Fruit fly (Drosophila melanogaster): Measurements from ENCODE around the gene CG5708.

CG5708 gene

dm6 chr2L:10226724-10227407, at the start of gene CG5708:
TSS of gene CG5708 (minus strand) at chr2L:10226808.
- TF ChIP-seq CG14711 (tag; optimal IDR thresholded peaks at IDR 0.05) (peak; percentile 14), bab1 (GFP tag; optimal IDR thresholded peaks at IDR 0.05) (peak; percentile 48), CG1620 (GFP tag; optimal IDR thresholded peaks at IDR 0.05) (peak; percentile 26), CG33017 (tag; optimal IDR thresholded peaks at IDR 0.05) (no peak), CG12768 (GFP tag; optimal IDR thresholded peaks at IDR 0.05) (peak; percentile 2), Hr96 (GFP tag; optimal IDR thresholded peaks at IDR 0.05) (no peak), tj (GFP tag; optimal IDR thresholded peaks at IDR 0.05) (peak; percentile 19), cnc (optimal IDR thresholded peaks at IDR 0.05) (no peak), Mnt (GFP tag; optimal IDR thresholded peaks at IDR 0.05) (peak; percentile 40), CG7045 (GFP tag; optimal IDR thresholded peaks at IDR 0.05) (no peak), CG5204 (GFP tag; optimal IDR thresholded peaks at IDR 0.05) (no peak), toe (GFP tag; optimal IDR thresholded peaks at IDR 0.05) (no peak), ovo (GFP tag; optimal IDR thresholded peaks at IDR 0.05) (no peak), Crg-1 (GFP tag; optimal IDR thresholded peaks at IDR 0.05) (peak; percentile 33), CG7101 (tag; optimal IDR thresholded peaks at IDR 0.05) (peak; percentile 29), Clk (GFP tag; optimal IDR thresholded peaks at IDR 0.05) (no peak), kay (GFP tag; ENCODE audit: borderline replicate concordance) (no peak), CG11617 (GFP tag; optimal IDR thresholded peaks at IDR 0.05) (peak; percentile 17), cic (GFP tag; optimal IDR thresholded peaks at IDR 0.05) (no peak), pad (GFP tag; optimal IDR thresholded peaks at IDR 0.05) (peak; percentile 14)

dm6 chr2L:10272224-10272623, 45.6 kb upstream of the CG5708 start, which contains the start of gene trk:
TSS of gene trk (minus strand) at chr2L:10272324.
- TF ChIP-seq Crg-1 (GFP tag; optimal IDR thresholded peaks at IDR 0.05): no peak

- TF ChIP-seq CG5204 (GFP tag; optimal IDR thresholded peaks at IDR 0.05) (no peak), cnc (optimal IDR thresholded peaks at IDR 0.05) (no peak), ovo (GFP tag; optimal IDR thresholded peaks at IDR 0.05) (no peak), CG1620 (GFP tag; optimal IDR thresholded peaks at IDR 0.05) (no peak), CG7101 (tag; optimal IDR thresholded peaks at IDR 0.05) (no peak), bab1 (GFP tag; optimal IDR thresholded peaks at IDR 0.05) (no peak), Mnt (GFP tag; optimal IDR thresholded peaks at IDR 0.05) (no peak)
Observed at dm6 chr2L:10269854-10270253, 43.2 kb upstream of the CG5708 start, which contains the start of gene Mulk. TSS of gene Mulk (plus strand) at chr2L:10270051.

DNA sequence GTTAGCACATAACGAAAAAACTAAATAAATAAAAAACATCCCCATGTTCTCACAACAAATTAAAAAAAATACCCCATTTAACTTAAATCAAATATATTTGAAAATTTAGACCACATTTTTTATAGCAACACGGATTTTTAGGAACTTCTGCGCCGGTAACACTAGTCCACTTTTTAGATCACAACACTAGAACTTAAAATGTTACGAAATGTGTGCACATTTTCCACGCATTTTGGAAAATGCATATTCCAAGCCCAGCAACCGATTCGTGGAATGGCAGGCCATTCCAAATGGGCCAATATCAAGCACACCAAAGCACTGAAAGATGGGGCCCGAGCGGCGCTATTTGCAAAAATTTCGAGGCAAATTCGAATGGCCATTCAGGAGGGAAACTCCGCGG, 42.1 kb upstream of the CG5708 start, which contains the start of gene CG4957:
Gene CG4957, plus strand, starts transcription at position 185 of the 400 bp plus-strand sequence.
- TF ChIP-seq ovo (GFP tag; optimal IDR thresholded peaks at IDR 0.05): no peak
- TF ChIP-seq Crg-1 (GFP tag; optimal IDR thresholded peaks at IDR 0.05): no peak
- no peak for TF ChIP-seq pad (GFP tag; optimal IDR thresholded peaks at IDR 0.05)
- no peak for TF ChIP-seq tj (GFP tag; optimal IDR thresholded peaks at IDR 0.05)
- TF ChIP-seq CG7101 (tag; optimal IDR thresholded peaks at IDR 0.05): no peak
- TF ChIP-seq CG12768 (GFP tag; optimal IDR thresholded peaks at IDR 0.05): no peak
- TF ChIP-seq CG11617 (GFP tag; optimal IDR thresholded peaks at IDR 0.05): no peak
- no peak for TF ChIP-seq CG33017 (tag; optimal IDR thresholded peaks at IDR 0.05)
- no peak for TF ChIP-seq bab1 (GFP tag; optimal IDR thresholded peaks at IDR 0.05)
- TF ChIP-seq CG5204 (GFP tag; optimal IDR thresholded peaks at IDR 0.05): no peak
- no peak for TF ChIP-seq cic (GFP tag; optimal IDR thresholded peaks at IDR 0.05)
- no peak for TF ChIP-seq cnc (optimal IDR thresholded peaks at IDR 0.05)
- TF ChIP-seq CG1620 (GFP tag; optimal IDR thresholded peaks at IDR 0.05): no peak
- no peak for TF ChIP-seq Hr96 (GFP tag; optimal IDR thresholded peaks at IDR 0.05)
- TF ChIP-seq toe (GFP tag; optimal IDR thresholded peaks at IDR 0.05): no peak
- no peak for TF ChIP-seq Clk (GFP tag; optimal IDR thresholded peaks at IDR 0.05)
- no peak for TF ChIP-seq CG7045 (GFP tag; optimal IDR thresholded peaks at IDR 0.05)
- no peak for TF ChIP-seq Mnt (GFP tag; optimal IDR thresholded peaks at IDR 0.05)
- no peak for TF ChIP-seq CG14711 (tag; optimal IDR thresholded peaks at IDR 0.05)

DNA sequence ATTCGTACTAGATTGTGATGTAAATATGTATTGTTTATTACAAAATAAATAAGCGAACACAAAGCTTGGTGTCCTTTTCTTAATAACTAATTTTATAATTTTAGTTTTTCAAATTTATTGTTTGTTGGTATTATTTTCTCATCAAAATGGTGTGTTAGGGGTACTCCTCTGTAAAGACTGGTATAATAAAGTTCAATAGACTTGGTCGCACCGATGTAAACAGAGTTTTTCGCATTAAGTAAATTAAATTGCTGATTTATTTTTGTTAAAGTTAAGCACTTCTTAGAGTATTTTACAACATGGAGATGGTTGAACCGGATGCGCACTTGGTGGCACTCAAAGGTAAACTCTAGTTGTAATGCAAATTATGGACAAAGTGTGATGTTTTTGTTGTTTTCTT, 39.9 kb upstream of the CG5708 start, which contains the start of gene CG4953:
Gene CG4953, plus strand, starts transcription at position 193 of the 400 bp plus-strand sequence.
- no peak for TF ChIP-seq CG7045 (GFP tag; optimal IDR thresholded peaks at IDR 0.05)
- TF ChIP-seq ovo (GFP tag; optimal IDR thresholded peaks at IDR 0.05): no peak
- no peak for TF ChIP-seq cic (GFP tag; optimal IDR thresholded peaks at IDR 0.05)
- no peak for TF ChIP-seq Clk (GFP tag; optimal IDR thresholded peaks at IDR 0.05)
- TF ChIP-seq CG14711 (tag; optimal IDR thresholded peaks at IDR 0.05): no peak
- no peak for TF ChIP-seq cnc (optimal IDR thresholded peaks at IDR 0.05)
- TF ChIP-seq Crg-1 (GFP tag; optimal IDR thresholded peaks at IDR 0.05): no peak
- no peak for TF ChIP-seq CG33017 (tag; optimal IDR thresholded peaks at IDR 0.05)
- no peak for TF ChIP-seq kay (GFP tag; ENCODE audit: borderline replicate concordance)
- no peak for TF ChIP-seq CG7101 (tag; optimal IDR thresholded peaks at IDR 0.05)

DNA sequence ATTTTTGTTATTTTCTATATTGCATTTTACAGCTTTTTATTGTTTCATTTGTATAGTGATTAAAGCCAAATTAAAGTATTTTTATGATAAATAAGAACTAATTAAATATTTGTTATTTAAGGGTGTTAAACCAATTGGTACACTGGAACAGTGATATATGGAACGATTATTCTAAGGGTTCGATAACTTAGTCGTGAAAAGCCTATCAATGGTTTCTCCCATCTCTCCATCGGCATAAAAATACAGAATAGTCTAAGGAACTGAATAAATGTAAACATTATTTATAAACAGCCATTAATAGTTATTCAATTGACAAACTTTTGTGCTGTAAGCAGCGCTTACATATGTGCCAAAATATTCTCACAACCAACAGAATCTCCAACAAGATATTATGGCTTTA, 38.5 kb upstream of the CG5708 start, which contains the start of gene Mob3:
Gene Mob3, plus strand, starts transcription at position 208 of the 400 bp plus-strand sequence.
- no peak for TF ChIP-seq CG7045 (GFP tag; optimal IDR thresholded peaks at IDR 0.05)
- peak; percentile 28 for TF ChIP-seq CG7101 (tag; optimal IDR thresholded peaks at IDR 0.05)
- TF ChIP-seq CG12768 (GFP tag; optimal IDR thresholded peaks at IDR 0.05): no peak
- peak; percentile 37 for TF ChIP-seq CG14711 (tag; optimal IDR thresholded peaks at IDR 0.05)
- TF ChIP-seq Clk (GFP tag; optimal IDR thresholded peaks at IDR 0.05): no peak
- TF ChIP-seq bab1 (GFP tag; optimal IDR thresholded peaks at IDR 0.05): no peak
- TF ChIP-seq cnc (optimal IDR thresholded peaks at IDR 0.05): no peak
- no peak for TF ChIP-seq CG33017 (tag; optimal IDR thresholded peaks at IDR 0.05)
- TF ChIP-seq CG1620 (GFP tag; optimal IDR thresholded peaks at IDR 0.05): no peak
- no peak for TF ChIP-seq toe (GFP tag; optimal IDR thresholded peaks at IDR 0.05)
- TF ChIP-seq cic (GFP tag; optimal IDR thresholded peaks at IDR 0.05): no peak
- no peak for TF ChIP-seq pad (GFP tag; optimal IDR thresholded peaks at IDR 0.05)
- TF ChIP-seq ovo (GFP tag; optimal IDR thresholded peaks at IDR 0.05): no peak
- no peak for TF ChIP-seq CG5204 (GFP tag; optimal IDR thresholded peaks at IDR 0.05)
- TF ChIP-seq kay (GFP tag; ENCODE audit: borderline replicate concordance): peak; percentile 41
- TF ChIP-seq Crg-1 (GFP tag; optimal IDR thresholded peaks at IDR 0.05): no peak
- TF ChIP-seq tj (GFP tag; optimal IDR thresholded peaks at IDR 0.05): no peak
- no peak for TF ChIP-seq Mnt (GFP tag; optimal IDR thresholded peaks at IDR 0.05)
- no peak for TF ChIP-seq Hr96 (GFP tag; optimal IDR thresholded peaks at IDR 0.05)
- TF ChIP-seq CG11617 (GFP tag; optimal IDR thresholded peaks at IDR 0.05): no peak

Measured in whole organism, adult.